Fruit fly (Drosophila melanogaster) whole organism, embryonic: Measurements from ENCODE around the gene Pgant7.

Experiments used
- Atf3 ChIP-seq: fragments of 200-800 bp; sonication (Bioruptor generic); optimal IDR thresholded peaks from 3 replicates; lab custom pipeline; 2016; ENCODE audit warnings: missing biosample characterization, missing genetic modification characterization
- CG10366 ChIP-seq: fragments of 200-800 bp; sonication (Bioruptor generic); IDR thresholded peaks from 2 replicates; pipeline ENCODE4 v1.3.6; 2022; ENCODE audit warnings: missing biosample characterization, missing genetic modification characterization
- CG10543 ChIP-seq: fragments of 200-800 bp; sonication (Bioruptor generic); optimal IDR thresholded peaks from 3 replicates; lab custom pipeline; 2017; ENCODE audit warnings: missing biosample characterization, mild to moderate bottlenecking, missing genetic modification characterization, moderate library complexity
- CG11085 ChIP-seq: fragments of 200-800 bp; sonication (Bioruptor generic); IDR thresholded peaks from 2 replicates; pipeline ENCODE4 v1.3.6; 2022; ENCODE audit warnings: missing biosample characterization, missing genetic modification characterization
- CG11456 ChIP-seq: fragments of 200-800 bp; sonication (Bioruptor generic); IDR thresholded peaks from 3 replicates; pipeline ENCODE4 v1.3.6; 2022; ENCODE audit warnings: missing biosample characterization, missing genetic modification characterization
- CG11695 ChIP-seq: fragments of 200-800 bp; sonication (Bioruptor generic); IDR thresholded peaks from 3 replicates; pipeline ENCODE4 v1.3.6; 2022; ENCODE audit warnings: missing biosample characterization, missing genetic modification characterization
- CG12104 ChIP-seq: fragments of 200-800 bp; sonication (Bioruptor generic); optimal IDR thresholded peaks from 3 replicates; lab custom pipeline; 2016; ENCODE audit warnings: missing biosample characterization, missing genetic modification characterization
- CG12299 ChIP-seq: fragments of 200-800 bp; sonication (Bioruptor generic); optimal IDR thresholded peaks from 2 replicates; lab custom pipeline; 2018; ENCODE audit warnings: missing biosample characterization, mild to moderate bottlenecking, missing genetic modification characterization
- CG14710 ChIP-seq: fragments of 200-800 bp; sonication (Bioruptor generic); optimal IDR thresholded peaks from 3 replicates; lab custom pipeline; 2019; ENCODE audit warnings: missing biosample characterization, mild to moderate bottlenecking, missing genetic modification characterization, moderate library complexity
- CG16813 ChIP-seq: fragments of 200-800 bp; sonication (Bioruptor generic); IDR thresholded peaks from 3 replicates; pipeline ENCODE4 v1.3.6; 2022; ENCODE audit warnings: missing biosample characterization, missing genetic modification characterization; ENCODE audit not compliant: partially characterized antibody
- CG17568 ChIP-seq: fragments of 200-800 bp; sonication (Bioruptor generic); optimal IDR thresholded peaks from 2 replicates; lab custom pipeline; 2018; ENCODE audit warnings: missing biosample characterization, mild to moderate bottlenecking, missing genetic modification characterization, moderate library complexity
- CG18599 ChIP-seq: fragments of 200-800 bp; sonication (Bioruptor generic); optimal IDR thresholded peaks from 3 replicates; lab custom pipeline; 2017; ENCODE audit warnings: missing biosample characterization, missing genetic modification characterization, mild to moderate bottlenecking, moderate library complexity, missing genetic modification reagents
- CG2202 ChIP-seq: fragments of 200-800 bp; sonication (Bioruptor generic); optimal IDR thresholded peaks from 2 replicates; lab custom pipeline; 2018; ENCODE audit warnings: missing biosample characterization, mild to moderate bottlenecking, missing genetic modification characterization
- CG30020 ChIP-seq: fragments of 200-800 bp; optimal IDR thresholded peaks from 2 replicates; lab custom pipeline; 2019; ENCODE audit warnings: missing biosample characterization, mild to moderate bottlenecking, missing genetic modification characterization, moderate library complexity
- CG32772 ChIP-seq: fragments of 200-800 bp; sonication (Bioruptor generic); IDR thresholded peaks from 2 replicates; pipeline ENCODE4 v1.3.6; 2022; ENCODE audit warnings: missing biosample characterization, missing genetic modification characterization
- CG3281 ChIP-seq: fragments of 200-800 bp; sonication (Bioruptor generic); optimal IDR thresholded peaks from 3 replicates; lab custom pipeline; 2017; ENCODE audit warnings: missing biosample characterization, mild to moderate bottlenecking, missing genetic modification characterization
- CG6813 ChIP-seq: fragments of 200-800 bp; sonication (Bioruptor generic); optimal IDR thresholded peaks from 2 replicates; lab custom pipeline; 2017; ENCODE audit warnings: missing biosample characterization, missing genetic modification characterization, mild to moderate bottlenecking, moderate library complexity, missing genetic modification reagents
- CG6854 ChIP-seq: fragments of 200-800 bp; sonication (Bioruptor generic); optimal IDR thresholded peaks from 3 replicates; lab custom pipeline; 2017; ENCODE audit warnings: missing biosample characterization, mild to moderate bottlenecking, missing genetic modification characterization
- CG7745 ChIP-seq: fragments of 200-800 bp; sonication (Bioruptor generic); optimal IDR thresholded peaks from 2 replicates; lab custom pipeline; 2018; ENCODE audit warnings: missing biosample characterization, mild to moderate bottlenecking, missing genetic modification characterization, moderate library complexity
- CG9609 ChIP-seq: fragments of 200-800 bp; sonication (Bioruptor generic); optimal IDR thresholded peaks from 3 replicates; lab custom pipeline; 2016; ENCODE audit warnings: missing biosample characterization, missing genetic modification characterization
- Dad ChIP-seq: fragments of 200-800 bp; sonication (Bioruptor generic); optimal IDR thresholded peaks from 3 replicates; lab custom pipeline; 2016; ENCODE audit warnings: missing biosample characterization, missing genetic modification characterization
- Dip3 ChIP-seq: fragments of 200-800 bp; sonication (Bioruptor generic); optimal IDR thresholded peaks from 3 replicates; lab custom pipeline; 2016; ENCODE audit warnings: missing biosample characterization, missing genetic modification characterization
- HLH3B ChIP-seq: fragments of 200-800 bp; sonication (Bioruptor generic); IDR thresholded peaks from 2 replicates; pipeline ENCODE4 v1.3.6; 2022; ENCODE audit warnings: missing biosample characterization, missing genetic modification characterization
- HLHmδ ChIP-seq: fragments of 200-800 bp; sonication (Bioruptor generic); optimal IDR thresholded peaks from 2 replicates; lab custom pipeline; 2018; ENCODE audit warnings: missing biosample characterization, mild to moderate bottlenecking, missing genetic modification characterization, moderate library complexity
- HmgD ChIP-seq: fragments of 200-800 bp; sonication (Bioruptor generic); optimal IDR thresholded peaks from 3 replicates; lab custom pipeline; 2016; ENCODE audit warnings: missing biosample characterization, missing genetic modification characterization
- Kr ChIP-seq: fragments of 200-800 bp; sonication (Bioruptor generic); optimal IDR thresholded peaks from 2 replicates; lab custom pipeline; 2017; ENCODE audit warnings: missing biosample characterization, mild to moderate bottlenecking, missing genetic modification characterization
- Mes4 ChIP-seq: fragments of 200-800 bp; sonication (Bioruptor generic); optimal IDR thresholded peaks from 2 replicates; lab custom pipeline; 2016; ENCODE audit warnings: missing biosample characterization, missing genetic modification characterization
- NfI ChIP-seq: fragments of 200-800 bp; sonication (Bioruptor generic); optimal IDR thresholded peaks from 3 replicates; lab custom pipeline; 2018; ENCODE audit warnings: missing biosample characterization, mild to moderate bottlenecking, missing genetic modification characterization, moderate library complexity
- PHDP ChIP-seq: fragments of 200-800 bp; sonication (Bioruptor generic); optimal IDR thresholded peaks from 3 replicates; lab custom pipeline; 2018; ENCODE audit warnings: missing biosample characterization, mild to moderate bottlenecking, missing genetic modification characterization, moderate library complexity
- ase ChIP-seq: fragments of 200-800 bp; sonication (Bioruptor generic); IDR thresholded peaks from 3 replicates; pipeline ENCODE4 v1.3.6; 2022; ENCODE audit warnings: missing biosample characterization, missing genetic modification characterization
- bsh ChIP-seq, 2 experiments: fragments of 200-800 bp; sonication (Bioruptor generic); optimal IDR thresholded peaks; 2 replicates each; lab custom pipeline; 2017 to 2018; ENCODE audit warnings: mild to moderate bottlenecking in 2 of 2, missing biosample characterization in 2 of 2, missing genetic modification characterization in 2 of 2, moderate library complexity in 1 of 2
- caup ChIP-seq: fragments of 200-800 bp; sonication (Bioruptor generic); optimal IDR thresholded peaks from 3 replicates; lab custom pipeline; 2017; ENCODE audit warnings: missing biosample characterization, mild to moderate bottlenecking, missing genetic modification characterization, moderate library complexity; ENCODE audit not compliant: severe bottlenecking
- chn ChIP-seq: fragments of 200-800 bp; sonication (Bioruptor generic); optimal IDR thresholded peaks from 2 replicates; lab custom pipeline; 2016; ENCODE audit warnings: missing biosample characterization, missing genetic modification characterization
- crc ChIP-seq: fragments of 200-800 bp; sonication (Bioruptor generic); optimal IDR thresholded peaks from 2 replicates; lab custom pipeline; 2016; ENCODE audit warnings: missing biosample characterization, missing genetic modification characterization
- crol ChIP-seq: fragments of 200-800 bp; sonication (Bioruptor generic); IDR thresholded peaks from 2 replicates; pipeline ENCODE4 v1.3.6; 2022; ENCODE audit warnings: missing biosample characterization, missing genetic modification characterization
- da ChIP-seq: fragments of 200-800 bp; sonication (Bioruptor generic); optimal IDR thresholded peaks from 2 replicates; lab custom pipeline; 2016; ENCODE audit warnings: missing biosample characterization, missing genetic modification characterization
- fru ChIP-seq: fragments of >200 bp; optimal IDR thresholded peaks from 2 replicates; lab custom pipeline; 2017
- gsb ChIP-seq: fragments of 200-800 bp; sonication (Bioruptor generic); IDR thresholded peaks from 2 replicates; pipeline ENCODE4 v1.3.6; 2022; ENCODE audit warnings: missing biosample characterization, missing genetic modification characterization
- gsb-n ChIP-seq: fragments of 200-800 bp; sonication (Bioruptor generic); optimal IDR thresholded peaks from 3 replicates; lab custom pipeline; 2018; ENCODE audit warnings: missing biosample characterization, mild to moderate bottlenecking, missing genetic modification characterization
- ind ChIP-seq: fragments of 200-800 bp; sonication (Bioruptor generic); optimal IDR thresholded peaks from 3 replicates; lab custom pipeline; 2016; ENCODE audit warnings: missing biosample characterization, missing genetic modification characterization
- insv ChIP-seq, 2 experiments: fragments of 200-800 bp; sonication (Bioruptor generic); optimal IDR thresholded peaks; 3 replicates each; lab custom pipeline; 2016 to 2018; ENCODE audit warnings: missing biosample characterization in 2 of 2, missing genetic modification characterization in 2 of 2
- jing ChIP-seq: fragments of 200-800 bp; sonication (Bioruptor generic); optimal IDR thresholded peaks from 2 replicates; lab custom pipeline; 2018; ENCODE audit warnings: missing biosample characterization, mild to moderate bottlenecking, missing genetic modification characterization
- oc ChIP-seq: fragments of 200-800 bp; sonication (Bioruptor generic); optimal IDR thresholded peaks from 2 replicates; lab custom pipeline; 2018; ENCODE audit warnings: missing biosample characterization, mild to moderate bottlenecking, missing genetic modification characterization, moderate library complexity
- org-1 ChIP-seq: fragments of 200-800 bp; sonication (Bioruptor generic); optimal IDR thresholded peaks from 2 replicates; lab custom pipeline; 2017; ENCODE audit warnings: missing biosample characterization, missing genetic modification characterization
- otp ChIP-seq: fragments of 200-800 bp; sonication (Bioruptor generic); IDR thresholded peaks from 3 replicates; pipeline ENCODE4, ENCODE4 v1.3.6; 2022; ENCODE audit warnings: missing biosample characterization, missing genetic modification characterization
- pum ChIP-seq: fragments of 200-800 bp; sonication (Bioruptor generic); optimal IDR thresholded peaks from 2 replicates; lab custom pipeline; 2016; ENCODE audit warnings: missing biosample characterization, missing genetic modification characterization
- repo ChIP-seq: fragments of 200-800 bp; sonication (Bioruptor generic); optimal IDR thresholded peaks from 2 replicates; lab custom pipeline; 2016; ENCODE audit warnings: missing biosample characterization, missing genetic modification characterization
- rib ChIP-seq: fragments of 200-800 bp; sonication (Bioruptor generic); IDR thresholded peaks from 2 replicates; pipeline ENCODE4 v1.3.6; 2022; ENCODE audit warnings: missing biosample characterization, missing genetic modification characterization
- sd ChIP-seq: fragments of 200-800 bp; sonication (Bioruptor generic); optimal IDR thresholded peaks from 3 replicates; lab custom pipeline; 2018; ENCODE audit warnings: missing biosample characterization, mild to moderate bottlenecking, missing genetic modification characterization, moderate library complexity
- vvl ChIP-seq: fragments of 200-800 bp; sonication (Bioruptor generic); IDR thresholded peaks from 2 replicates; pipeline ENCODE4 v1.3.6; 2022; ENCODE audit warnings: missing biosample characterization, missing genetic modification characterization
- wek ChIP-seq: fragments of 200-800 bp; sonication (Bioruptor generic); optimal IDR thresholded peaks from 3 replicates; lab custom pipeline; 2018; ENCODE audit warnings: missing biosample characterization, mild to moderate bottlenecking, missing genetic modification characterization, moderate library complexity
- zen2 ChIP-seq: fragments of 200-800 bp; sonication (Bioruptor generic); IDR thresholded peaks from 3 replicates; pipeline ENCODE4 v1.3.6; 2022; ENCODE audit warnings: missing biosample characterization, missing genetic modification characterization; ENCODE audit not compliant: partially characterized antibody

Gene Pgant7

dm6 chrX:18499679-18500187 is at the start of gene Pgant7, which contains the start of gene Xrcc2 (continued):
- TF ChIP-seq CG17568 (GFP tag; lab: Kevin White, UChicago) (no peak), Dad (GFP tag; lab: Kevin White, UChicago) (no peak), otp (no peak), gsb-n (tag; lab: Kevin White, UChicago) (no peak), CG2202 (tag; lab: Kevin White, UChicago) (no peak), CG12104 (GFP tag; lab: Kevin White, UChicago) (no peak), CG14710 (tag; lab: Kevin White, UChicago) (peak; percentile 48), zen2 (peak; percentile 51; the same call in 1 of the 3 replicates), CG11456 (GFP tag; lab: Robert Waterston, UW) (no peak), NfI (GFP tag; lab: Kevin White, UChicago) (no peak), CG7745 (no peak), Atf3 (GFP tag; lab: Kevin White, UChicago) (no peak), HLHmδ (GFP tag; lab: Kevin White, UChicago) (no peak), fru (no peak), sd (tag; lab: Kevin White, UChicago) (no peak), oc (tag; lab: Kevin White, UChicago) (no peak), jing (GFP tag; lab: Kevin White, UChicago) (no peak), repo (GFP tag; lab: Kevin White, UChicago) (no peak), crol (GFP tag; lab: Robert Waterston, UW) (no peak), insv (GFP tag; optimal IDR thresholded peaks at IDR 0.05; lab: Kevin White, UChicago) (no peak), vvl (GFP tag; lab: Robert Waterston, UW) (no peak), PHDP (tag; lab: Kevin White, UChicago) (no peak), wek (no peak), CG11085 (GFP tag; lab: Robert Waterston, UW) (no peak), CG6813 (GFP tag; lab: Kevin White, UChicago) (no peak), CG9609 (GFP tag; lab: Kevin White, UChicago) (no peak), crc (GFP tag; lab: Kevin White, UChicago) (no peak), pum (GFP tag; lab: Kevin White, UChicago) (no peak), CG3281 (GFP tag; lab: Kevin White, UChicago) (no peak), ase (GFP tag; lab: Robert Waterston, UW) (no peak), ind (GFP tag; lab: Kevin White, UChicago) (no peak), CG10366 (GFP tag; lab: Robert Waterston, UW) (no peak), Dip3 (GFP tag; lab: Kevin White, UChicago) (no peak), CG16813 (GFP tag; lab: Robert Waterston, UW) (peak; percentile 75; the same call in 2 of the 3 replicates), da (GFP tag; lab: Kevin White, UChicago) (no peak), CG11695 (GFP tag; lab: Robert Waterston, UW) (no peak), HLH3B (no peak), rib (no peak), HmgD (GFP tag; lab: Kevin White, UChicago) (no peak), caup (GFP tag; lab: Kevin White, UChicago) (no peak), CG18599 (GFP tag; lab: Kevin White, UChicago) (no peak), CG12299 (no peak), gsb (GFP tag; lab: Robert Waterston, UW) (no peak), bsh (GFP tag; optimal IDR thresholded peaks at IDR 0.05; lab: Kevin White, UChicago) (no peak), CG32772 (no peak), CG30020 (tag; lab: Kevin White, UChicago) (peak; percentile 7), CG10543 (no peak), Kr (GFP tag; lab: Kevin White, UChicago) (no peak), org-1 (GFP tag; lab: Kevin White, UChicago) (no peak), CG6854 (no peak), chn (GFP tag; lab: Kevin White, UChicago) (no peak), Mes4 (no peak)
